Fruit fly (Drosophila melanogaster) whole organism, prepupa: ENCODE data around the gene Dtg.

Experiments
- CG10631 ChIP-seq: fragments of 200-800 bp; sonication (Bioruptor generic); optimal IDR thresholded peaks from 2 replicates; lab custom pipeline; 2016; ENCODE audit warnings: missing biosample characterization, missing genetic modification characterization
- CG10669 ChIP-seq: fragments of 200-800 bp; sonication (Bioruptor generic); optimal IDR thresholded peaks from 3 replicates; lab custom pipeline; 2018; ENCODE audit warnings: missing biosample characterization, mild to moderate bottlenecking, missing genetic modification characterization, moderate library complexity
- CG11294 ChIP-seq: fragments of 200-800 bp; sonication (Bioruptor generic); IDR thresholded peaks from 2 replicates; pipeline ENCODE4 v1.3.6; 2022; ENCODE audit warnings: missing biosample characterization, missing genetic modification characterization
- CG11762 ChIP-seq: fragments of 200-800 bp; sonication (Bioruptor generic); optimal IDR thresholded peaks from 3 replicates; lab custom pipeline; 2016; ENCODE audit warnings: missing biosample characterization, missing genetic modification characterization; ENCODE audit not compliant: insufficient read depth
- CG1621 ChIP-seq: fragments of 200-800 bp; sonication (Bioruptor generic); optimal IDR thresholded peaks from 3 replicates; lab custom pipeline; 2018; ENCODE audit warnings: missing biosample characterization, mild to moderate bottlenecking, missing genetic modification characterization
- CG31627 ChIP-seq: fragments of 200-800 bp; sonication (Bioruptor generic); optimal IDR thresholded peaks from 3 replicates; lab custom pipeline; 2016; ENCODE audit warnings: missing biosample characterization, missing genetic modification characterization
- CG32006 ChIP-seq: fragments of 200-800 bp; sonication (Bioruptor generic); optimal IDR thresholded peaks from 3 replicates; lab custom pipeline; 2017; ENCODE audit warnings: missing biosample characterization, mild to moderate bottlenecking, missing genetic modification characterization
- CG34406 ChIP-seq: fragments of 200-800 bp; sonication (Bioruptor generic); optimal IDR thresholded peaks from 3 replicates; lab custom pipeline; 2016; ENCODE audit warnings: missing biosample characterization, missing genetic modification characterization
- CG3919 ChIP-seq: fragments of 200-800 bp; sonication (Bioruptor generic); optimal IDR thresholded peaks from 3 replicates; lab custom pipeline; 2016; ENCODE audit warnings: missing biosample characterization, missing genetic modification characterization
- CG6276 ChIP-seq: fragments of 200-800 bp; sonication (Bioruptor generic); optimal IDR thresholded peaks from 2 replicates; lab custom pipeline; 2017; ENCODE audit warnings: missing biosample characterization, mild to moderate bottlenecking, missing genetic modification characterization
- CG6792 ChIP-seq: fragments of 200-800 bp; sonication (Bioruptor generic); optimal IDR thresholded peaks from 3 replicates; lab custom pipeline; 2016; ENCODE audit warnings: missing biosample characterization, missing genetic modification characterization
- CG6808 ChIP-seq: fragments of 200-800 bp; sonication (Bioruptor generic); optimal IDR thresholded peaks from 3 replicates; lab custom pipeline; 2017; ENCODE audit warnings: missing biosample characterization, missing genetic modification characterization, mild to moderate bottlenecking, moderate library complexity, missing genetic modification reagents
- CG6854 ChIP-seq: fragments of 200-800 bp; sonication (Bioruptor generic); optimal IDR thresholded peaks from 2 replicates; lab custom pipeline; 2017; ENCODE audit warnings: missing biosample characterization, mild to moderate bottlenecking, missing genetic modification characterization
- CG7368 ChIP-seq: fragments of 200-800 bp; sonication (Bioruptor generic); optimal IDR thresholded peaks from 3 replicates; lab custom pipeline; 2016; ENCODE audit warnings: missing biosample characterization, missing genetic modification characterization
- CG8119 ChIP-seq: fragments of 200-800 bp; sonication (Bioruptor generic); IDR thresholded peaks from 3 replicates; pipeline ENCODE4 v1.3.6; 2022; ENCODE audit warnings: missing biosample characterization, missing genetic modification characterization
- CG8632 ChIP-seq: fragments of 200-800 bp; sonication (Bioruptor generic); optimal IDR thresholded peaks from 3 replicates; lab custom pipeline; 2016; ENCODE audit warnings: missing biosample characterization, missing genetic modification characterization
- CG9139 ChIP-seq: fragments of 200-800 bp; sonication (Bioruptor generic); optimal IDR thresholded peaks from 3 replicates; lab custom pipeline; 2017; ENCODE audit warnings: missing biosample characterization, mild to moderate bottlenecking, missing genetic modification characterization
- Eip75B ChIP-seq: fragments of 200-800 bp; sonication (Bioruptor generic); optimal IDR thresholded peaks from 3 replicates; lab custom pipeline; 2016; ENCODE audit warnings: missing biosample characterization, missing genetic modification characterization
- Eip78C ChIP-seq: fragments of 200-800 bp; sonication (Bioruptor generic); peaks from one replicate; lab custom pipeline; 2016; ENCODE audit warnings: missing biosample characterization, missing genetic modification characterization
- Gug ChIP-seq: fragments of 200-800 bp; sonication (Bioruptor generic); IDR thresholded peaks from 2 replicates; pipeline ENCODE4 v1.3.6; 2022; ENCODE audit warnings: missing biosample characterization, missing genetic modification characterization
- Hr38 ChIP-seq: sonication (Bioruptor generic); optimal IDR thresholded peaks from 2 replicates; lab custom pipeline; 2016; ENCODE audit warnings: missing biosample characterization, missing genetic modification characterization
- Smox ChIP-seq: fragments of 200-800 bp; sonication (Bioruptor generic); optimal IDR thresholded peaks from 3 replicates; lab custom pipeline; 2016; ENCODE audit warnings: missing biosample characterization, missing genetic modification characterization
- Sox102F ChIP-seq: fragments of 200-800 bp; sonication (Bioruptor generic); optimal IDR thresholded peaks from 2 replicates; lab custom pipeline; 2016; ENCODE audit warnings: missing biosample characterization, mild to moderate bottlenecking, missing genetic modification characterization
- Sox14 ChIP-seq: fragments of 200-800 bp; sonication (Bioruptor generic); optimal IDR thresholded peaks from 3 replicates; lab custom pipeline; 2016; ENCODE audit warnings: missing biosample characterization, missing genetic modification characterization
- Sox15 ChIP-seq: fragments of 200-800 bp; sonication (Bioruptor generic); optimal IDR thresholded peaks from 3 replicates; lab custom pipeline; 2016; ENCODE audit warnings: missing biosample characterization, missing genetic modification characterization
- cyc ChIP-seq: fragments of 200-800 bp; sonication (Bioruptor generic); optimal IDR thresholded peaks from 3 replicates; lab custom pipeline; 2016; ENCODE audit warnings: missing biosample characterization, missing genetic modification characterization
- dac ChIP-seq: fragments of 200-800 bp; sonication (Bioruptor generic); optimal IDR thresholded peaks from 2 replicates; lab custom pipeline; 2017; ENCODE audit warnings: missing biosample characterization, mild to moderate bottlenecking, missing genetic modification characterization
- dsx ChIP-seq: fragments of 200-800 bp; optimal IDR thresholded peaks from 3 replicates; lab custom pipeline; 2019; ENCODE audit warnings: missing biosample characterization, mild to moderate bottlenecking, missing genetic modification characterization, moderate library complexity; ENCODE audit not compliant: poor library complexity, severe bottlenecking
- eg ChIP-seq: fragments of 200-800 bp; sonication (Bioruptor generic); IDR thresholded peaks from 3 replicates; pipeline ENCODE4 v1.3.6; 2022; ENCODE audit warnings: missing biosample characterization, missing genetic modification characterization
- fd59A ChIP-seq: fragments of 200-800 bp; sonication (Bioruptor generic); optimal IDR thresholded peaks from 2 replicates; lab custom pipeline; 2017; ENCODE audit warnings: missing biosample characterization, mild to moderate bottlenecking, missing genetic modification characterization, missing genetic modification reagents
- fd85E ChIP-seq: fragments of 200-800 bp; sonication (Bioruptor generic); optimal IDR thresholded peaks from 3 replicates; lab custom pipeline; 2016; ENCODE audit warnings: missing biosample characterization, missing genetic modification characterization
- fkh ChIP-seq: fragments of 200-800 bp; sonication (Bioruptor generic); optimal IDR thresholded peaks from 3 replicates; lab custom pipeline; 2017; ENCODE audit warnings: missing biosample characterization, mild to moderate bottlenecking, missing genetic modification characterization, moderate library complexity
- net ChIP-seq: fragments of 200-800 bp; sonication (Bioruptor generic); optimal IDR thresholded peaks from 3 replicates; lab custom pipeline; 2016; ENCODE audit warnings: missing biosample characterization, missing genetic modification characterization
- spab ChIP-seq: fragments of 200-800 bp; sonication (Bioruptor generic); optimal IDR thresholded peaks from 2 replicates; lab custom pipeline; 2017; ENCODE audit warnings: missing biosample characterization, mild to moderate bottlenecking, missing genetic modification characterization, missing genetic modification reagents
- ss ChIP-seq, 2 experiments: fragments of 200-800 bp; sonication (Bioruptor generic); optimal IDR thresholded peaks; 2 replicates in 1 of 2; 3 replicates in 1 of 2; lab custom pipeline; 2017 to 2018; ENCODE audit warnings: mild to moderate bottlenecking in 2 of 2, missing biosample characterization in 2 of 2, missing genetic modification characterization in 2 of 2, moderate library complexity in 1 of 2
- svp ChIP-seq: fragments of 200-800 bp; sonication (Bioruptor generic); peaks from one replicate; lab custom pipeline; 2016; ENCODE audit warnings: missing biosample characterization, missing genetic modification characterization

Dtg gene

dm6 chr3R:12647954-12648353 is at the start of gene Dtg:
Gene Dtg, plus strand, starts transcription at chr3R:12648058.
- TF ChIP-seq CG11294 (GFP tag; lab: Robert Waterston, UW) (no peak), ss (GFP tag; optimal IDR thresholded peaks at IDR 0.05; lab: Kevin White, UChicago) (peak; percentile 2 to 81), svp (GFP tag; lab: Kevin White, UChicago) (peak; percentile 0), CG8632 (GFP tag; lab: Kevin White, UChicago) (no peak), CG8119 (0 out of 3 replicates have a peak, but pooled peaks have one; percentile 5), Eip78C (GFP tag; lab: Kevin White, UChicago) (peak; percentile 59), CG6854 (GFP tag; lab: Kevin White, UChicago) (peak; percentile 1), CG1621 (tag; lab: Kevin White, UChicago) (peak; percentile 85), CG9139 (peak; percentile 20), dsx (peak; percentile 8), CG3919 (GFP tag; lab: Kevin White, UChicago) (peak; percentile 29), eg (0 out of 3 replicates have a peak, but pooled peaks have one; percentile 6), Smox (GFP tag; lab: Kevin White, UChicago) (no peak)

- TF ChIP-seq CG11294 (GFP tag; lab: Robert Waterston, UW), result no peak
- TF ChIP-seq Eip75B (GFP tag; lab: Kevin White, UChicago), result no peak
- TF ChIP-seq CG34406 (GFP tag; lab: Kevin White, UChicago), result no peak
- no peak for TF ChIP-seq eg
- TF ChIP-seq CG10669, result no peak
- no peak for TF ChIP-seq fd59A (GFP tag; lab: Kevin White, UChicago)
- TF ChIP-seq CG10631 (GFP tag; lab: Kevin White, UChicago), result no peak
- no peak for TF ChIP-seq Sox14 (GFP tag; lab: Kevin White, UChicago)
- TF ChIP-seq CG7368 (GFP tag; lab: Kevin White, UChicago), result no peak
- no peak for TF ChIP-seq CG6854 (GFP tag; lab: Kevin White, UChicago)
- no peak for TF ChIP-seq CG6808
- no peak for TF ChIP-seq fkh
- no peak for TF ChIP-seq CG6792 (GFP tag; lab: Kevin White, UChicago)
- TF ChIP-seq CG32006 (GFP tag; lab: Kevin White, UChicago), result no peak
- no peak for TF ChIP-seq Sox102F
Measured at dm6 chr3R:12611973-12612372, 35.9 kb upstream of the Dtg start.

dm6 chr3R:12615553-12615952 is 32.3 kb upstream of the Dtg start:
- TF ChIP-seq Sox15 (GFP tag; lab: Kevin White, UChicago) (no peak), fd85E (GFP tag; lab: Kevin White, UChicago) (no peak), CG11762 (no peak), dac (GFP tag; lab: Kevin White, UChicago) (no peak), CG7368 (GFP tag; lab: Kevin White, UChicago) (no peak), CG6854 (GFP tag; lab: Kevin White, UChicago) (no peak), dsx (no peak), CG3919 (GFP tag; lab: Kevin White, UChicago) (no peak), CG31627 (GFP tag; lab: Kevin White, UChicago) (no peak), CG6808 (no peak), Sox102F (no peak), spab (GFP tag; lab: Kevin White, UChicago) (no peak), Hr38 (no peak), Eip75B (GFP tag; lab: Kevin White, UChicago) (no peak), cyc (GFP tag; lab: Kevin White, UChicago) (no peak), CG1621 (tag; lab: Kevin White, UChicago) (no peak), CG6276 (no peak), net (GFP tag; lab: Kevin White, UChicago) (no peak), Gug (GFP tag; lab: Robert Waterston, UW) (no peak), Sox14 (GFP tag; lab: Kevin White, UChicago) (no peak)

dm6 chr3R:12622778-12623177 is 25.1 kb upstream of the Dtg start:
- TF ChIP-seq CG3919 (GFP tag; lab: Kevin White, UChicago), result no peak
